Fruit fly (Drosophila melanogaster) whole organism, embryonic: ENCODE measurements around the gene mop.

Experiments used
- Asciz ChIP-seq: fragments of 200-800 bp; sonication (Bioruptor generic); optimal IDR thresholded peaks from 2 replicates; lab custom pipeline; 2017; ENCODE audit warnings: missing biosample characterization, mild to moderate bottlenecking, missing genetic modification characterization, missing genetic modification reagents
- Atf6 ChIP-seq: fragments of 200-800 bp; sonication (Bioruptor generic); IDR thresholded peaks from 2 replicates; pipeline ENCODE4 v1.3.6; 2022; ENCODE audit warnings: missing biosample characterization, missing genetic modification characterization
- B-H1 ChIP-seq: fragments of 200-800 bp; sonication (Bioruptor generic); IDR thresholded peaks from 3 replicates; pipeline ENCODE4 v1.3.6; 2022; ENCODE audit warnings: missing biosample characterization, missing genetic modification characterization
- CG10267 ChIP-seq: fragments of 200-800 bp; sonication (Bioruptor generic); optimal IDR thresholded peaks from 2 replicates; lab custom pipeline; 2018; ENCODE audit warnings: missing biosample characterization, mild to moderate bottlenecking, missing genetic modification characterization, moderate library complexity
- CG11560 ChIP-seq: fragments of 200-800 bp; sonication (Bioruptor generic); IDR thresholded peaks from 3 replicates; pipeline ENCODE4 v1.3.6; 2022; ENCODE audit warnings: missing biosample characterization, missing genetic modification characterization
- CG11723 ChIP-seq: fragments of 200-800 bp; sonication (Bioruptor generic); optimal IDR thresholded peaks from 2 replicates; lab custom pipeline; 2017; ENCODE audit warnings: missing biosample characterization, mild to moderate bottlenecking, missing genetic modification characterization
- CG12391 ChIP-seq: fragments of 200-800 bp; sonication (Bioruptor generic); optimal IDR thresholded peaks from 3 replicates; lab custom pipeline; 2018; ENCODE audit warnings: missing biosample characterization, mild to moderate bottlenecking, missing genetic modification characterization, moderate library complexity
- CG14014 ChIP-seq: fragments of 200-800 bp; sonication (Bioruptor generic); IDR thresholded peaks from 2 replicates; pipeline ENCODE4 v1.3.6; 2022; ENCODE audit warnings: missing biosample characterization, missing genetic modification characterization
- CG1603 ChIP-seq: fragments of 200-800 bp; sonication (Bioruptor generic); optimal IDR thresholded peaks from 2 replicates; lab custom pipeline; 2019; ENCODE audit warnings: missing biosample characterization, mild to moderate bottlenecking, missing genetic modification characterization, moderate library complexity
- CG2712 ChIP-seq: fragments of 200-800 bp; optimal IDR thresholded peaks from 3 replicates; lab custom pipeline; 2019; ENCODE audit warnings: missing biosample characterization, mild to moderate bottlenecking, missing genetic modification characterization, moderate library complexity
- CG3838 ChIP-seq: fragments of 200-800 bp; sonication (Bioruptor generic); optimal IDR thresholded peaks from 3 replicates; lab custom pipeline; 2016; ENCODE audit warnings: missing biosample characterization, missing genetic modification characterization
- CG4617 ChIP-seq: fragments of 200-800 bp; sonication (Bioruptor generic); optimal IDR thresholded peaks from 3 replicates; lab custom pipeline; 2016; ENCODE audit warnings: missing biosample characterization, missing genetic modification characterization, borderline replicate concordance
- CG4730 ChIP-seq: fragments of 200-800 bp; sonication (Bioruptor generic); IDR thresholded peaks from 2 replicates; pipeline ENCODE4 v1.3.6; 2022; ENCODE audit warnings: missing biosample characterization, missing genetic modification characterization
- Drgx ChIP-seq: fragments of 200-800 bp; sonication (Bioruptor generic); IDR thresholded peaks from 2 replicates; pipeline ENCODE4 v1.3.6; 2022; ENCODE audit warnings: missing biosample characterization, missing genetic modification characterization
- Gsc ChIP-seq: fragments of 200-800 bp; sonication (Bioruptor generic); IDR thresholded peaks from 2 replicates; pipeline ENCODE4 v1.3.6; 2022; ENCODE audit warnings: missing biosample characterization, missing genetic modification characterization
- HLH4C ChIP-seq: fragments of 200-800 bp; sonication (Bioruptor generic); IDR thresholded peaks from 3 replicates; pipeline ENCODE4 v1.3.6; 2022; ENCODE audit warnings: missing biosample characterization, missing genetic modification characterization; ENCODE audit not compliant: partially characterized antibody
- Hand ChIP-seq: fragments of 200-800 bp; sonication (Bioruptor generic); optimal IDR thresholded peaks from 2 replicates; lab custom pipeline; 2017; ENCODE audit warnings: mild to moderate bottlenecking, missing biosample characterization, missing genetic modification reagents, missing genetic modification characterization
- Hmr ChIP-seq: fragments of 200-800 bp; sonication (Bioruptor generic); optimal IDR thresholded peaks from 3 replicates; lab custom pipeline; 2017; ENCODE audit warnings: mild to moderate bottlenecking, missing biosample characterization, missing genetic modification reagents, missing genetic modification characterization
- Hsf ChIP-seq: fragments of 200-800 bp; sonication (Bioruptor generic); optimal IDR thresholded peaks from 3 replicates; lab custom pipeline; 2016; ENCODE audit warnings: missing biosample characterization, missing genetic modification characterization
- MESR4 ChIP-seq: fragments of 200-800 bp; sonication (Bioruptor generic); optimal IDR thresholded peaks from 2 replicates; lab custom pipeline; 2018; ENCODE audit warnings: missing biosample characterization, mild to moderate bottlenecking, missing genetic modification characterization, moderate library complexity
- NC2α ChIP-seq: fragments of 200-800 bp; sonication (Bioruptor generic); optimal IDR thresholded peaks from 2 replicates; lab custom pipeline; 2016; ENCODE audit warnings: missing biosample characterization, missing genetic modification characterization
- Nf-YA ChIP-seq: fragments of 200-800 bp; sonication (Bioruptor generic); IDR thresholded peaks from 2 replicates; pipeline ENCODE4 v1.3.6; 2022; ENCODE audit warnings: missing biosample characterization, missing genetic modification characterization
- Oli ChIP-seq: fragments of 200-800 bp; sonication (Bioruptor generic); optimal IDR thresholded peaks from 2 replicates; lab custom pipeline; 2018; ENCODE audit warnings: missing biosample characterization, mild to moderate bottlenecking, missing genetic modification characterization, moderate library complexity
- Scr ChIP-seq: fragments of 200-800 bp; sonication (Bioruptor generic); IDR thresholded peaks from 2 replicates; pipeline ENCODE4 v1.3.6; 2022; ENCODE audit warnings: missing biosample characterization, missing genetic modification characterization; ENCODE audit not compliant: partially characterized antibody
- Six4 ChIP-seq: fragments of 200-800 bp; sonication (Bioruptor generic); optimal IDR thresholded peaks from 2 replicates; lab custom pipeline; 2016; ENCODE audit warnings: missing biosample characterization, missing genetic modification characterization
- Sox100B ChIP-seq: fragments of 200-800 bp; sonication (Bioruptor generic); optimal IDR thresholded peaks from 3 replicates; lab custom pipeline; 2018; ENCODE audit warnings: missing biosample characterization, mild to moderate bottlenecking, missing genetic modification characterization
- Spps ChIP-seq: fragments of 200-800 bp; sonication (Bioruptor generic); optimal IDR thresholded peaks from 2 replicates; lab custom pipeline; 2018; ENCODE audit warnings: missing biosample characterization, mild to moderate bottlenecking, missing genetic modification characterization
- Tbp ChIP-seq: fragments of >200 bp; optimal IDR thresholded peaks from 2 replicates; lab custom pipeline; 2018; ENCODE audit warnings: missing biosample characterization, missing genetic modification characterization
- ac ChIP-seq: fragments of 200-800 bp; sonication (Bioruptor generic); optimal IDR thresholded peaks from 3 replicates; lab custom pipeline; 2017; ENCODE audit warnings: missing biosample characterization, mild to moderate bottlenecking, missing genetic modification characterization
- ara ChIP-seq: fragments of 200-800 bp; sonication (Bioruptor generic); IDR thresholded peaks from 2 replicates; pipeline ENCODE4 v1.3.6; 2022; ENCODE audit warnings: missing biosample characterization, missing genetic modification characterization
- bab2 ChIP-seq: fragments of 200-800 bp; sonication (Bioruptor generic); optimal IDR thresholded peaks from 2 replicates; lab custom pipeline; 2016; ENCODE audit warnings: missing biosample characterization, missing genetic modification characterization
- bigmax ChIP-seq: fragments of 200-800 bp; sonication (Bioruptor generic); optimal IDR thresholded peaks from 2 replicates; lab custom pipeline; 2018; ENCODE audit warnings: missing biosample characterization, mild to moderate bottlenecking, missing genetic modification characterization
- bowl ChIP-seq: fragments of 200-800 bp; sonication (Bioruptor generic); IDR thresholded peaks from 2 replicates; pipeline ENCODE4 v1.3.6; 2022; ENCODE audit warnings: missing biosample characterization, missing genetic modification characterization
- br ChIP-seq: fragments of >200 bp; optimal IDR thresholded peaks from 2 replicates; lab custom pipeline; 2017
- chn ChIP-seq: fragments of 200-800 bp; sonication (Bioruptor generic); optimal IDR thresholded peaks from 2 replicates; lab custom pipeline; 2016; ENCODE audit warnings: missing biosample characterization, missing genetic modification characterization
- crol ChIP-seq: fragments of 200-800 bp; sonication (Bioruptor generic); IDR thresholded peaks from 2 replicates; pipeline ENCODE4 v1.3.6; 2022; ENCODE audit warnings: missing biosample characterization, missing genetic modification characterization
- crp ChIP-seq, 2 experiments: fragments of 200-800 bp; sonication (Bioruptor generic); optimal IDR thresholded peaks; 2 replicates in 1 of 2; 3 replicates in 1 of 2; lab custom pipeline; 2017; ENCODE audit warnings: missing biosample characterization in 2 of 2, missing genetic modification characterization in 2 of 2, mild to moderate bottlenecking in 1 of 2, moderate library complexity in 1 of 2
- dysf ChIP-seq: fragments of 200-800 bp; sonication (Bioruptor generic); IDR thresholded peaks from 3 replicates; pipeline ENCODE4 v1.3.6; 2022; ENCODE audit warnings: missing biosample characterization, missing genetic modification characterization
- ems ChIP-seq: fragments of 200-800 bp; sonication (Bioruptor generic); optimal IDR thresholded peaks from 3 replicates; lab custom pipeline; 2016; ENCODE audit warnings: missing biosample characterization, missing genetic modification characterization
- grn ChIP-seq: fragments of 200-800 bp; sonication (Bioruptor generic); optimal IDR thresholded peaks from 3 replicates; lab custom pipeline; 2017; ENCODE audit warnings: missing biosample characterization, missing genetic modification characterization
- h ChIP-seq: fragments of >200 bp; optimal IDR thresholded peaks from 2 replicates; lab custom pipeline; 2017
- insv ChIP-seq, 2 experiments: fragments of 200-800 bp; sonication (Bioruptor generic); optimal IDR thresholded peaks; 3 replicates each; lab custom pipeline; 2016 to 2018; ENCODE audit warnings: missing biosample characterization in 2 of 2, missing genetic modification characterization in 2 of 2
- klu ChIP-seq: fragments of 200-800 bp; sonication (Bioruptor generic); IDR thresholded peaks from 2 replicates; pipeline ENCODE4 v1.3.6; 2022; ENCODE audit warnings: missing biosample characterization, missing genetic modification characterization
- lab ChIP-seq: fragments of 200-800 bp; sonication (Bioruptor generic); optimal IDR thresholded peaks from 3 replicates; lab custom pipeline; 2017; ENCODE audit warnings: missing biosample characterization, missing genetic modification characterization, mild to moderate bottlenecking, moderate library complexity, missing genetic modification reagents
- pzg ChIP-seq: fragments of 200-800 bp; sonication (Bioruptor generic); optimal IDR thresholded peaks from 3 replicates; lab custom pipeline; 2018; ENCODE audit warnings: missing biosample characterization, mild to moderate bottlenecking, missing genetic modification characterization, moderate library complexity
- run ChIP-seq: fragments of 200-800 bp; sonication (Bioruptor generic); optimal IDR thresholded peaks from 3 replicates; lab custom pipeline; 2018; ENCODE audit warnings: missing biosample characterization, mild to moderate bottlenecking, missing genetic modification characterization
- schlank ChIP-seq: fragments of 200-800 bp; sonication (Bioruptor generic); optimal IDR thresholded peaks from 2 replicates; lab custom pipeline; 2018; ENCODE audit warnings: missing biosample characterization, mild to moderate bottlenecking, missing genetic modification characterization
- slou ChIP-seq: fragments of 200-800 bp; sonication (Bioruptor generic); optimal IDR thresholded peaks from 3 replicates; lab custom pipeline; 2016; ENCODE audit warnings: missing biosample characterization, missing genetic modification characterization
- trem ChIP-seq: fragments of 200-800 bp; optimal IDR thresholded peaks from 3 replicates; lab custom pipeline; 2019; ENCODE audit warnings: missing biosample characterization, mild to moderate bottlenecking, missing genetic modification characterization, moderate library complexity
- wdn ChIP-seq: fragments of 200-800 bp; sonication (Bioruptor generic); IDR thresholded peaks from 2 replicates; pipeline ENCODE4 v1.3.6; 2022; ENCODE audit warnings: missing biosample characterization, missing genetic modification characterization

mop gene

DNA sequence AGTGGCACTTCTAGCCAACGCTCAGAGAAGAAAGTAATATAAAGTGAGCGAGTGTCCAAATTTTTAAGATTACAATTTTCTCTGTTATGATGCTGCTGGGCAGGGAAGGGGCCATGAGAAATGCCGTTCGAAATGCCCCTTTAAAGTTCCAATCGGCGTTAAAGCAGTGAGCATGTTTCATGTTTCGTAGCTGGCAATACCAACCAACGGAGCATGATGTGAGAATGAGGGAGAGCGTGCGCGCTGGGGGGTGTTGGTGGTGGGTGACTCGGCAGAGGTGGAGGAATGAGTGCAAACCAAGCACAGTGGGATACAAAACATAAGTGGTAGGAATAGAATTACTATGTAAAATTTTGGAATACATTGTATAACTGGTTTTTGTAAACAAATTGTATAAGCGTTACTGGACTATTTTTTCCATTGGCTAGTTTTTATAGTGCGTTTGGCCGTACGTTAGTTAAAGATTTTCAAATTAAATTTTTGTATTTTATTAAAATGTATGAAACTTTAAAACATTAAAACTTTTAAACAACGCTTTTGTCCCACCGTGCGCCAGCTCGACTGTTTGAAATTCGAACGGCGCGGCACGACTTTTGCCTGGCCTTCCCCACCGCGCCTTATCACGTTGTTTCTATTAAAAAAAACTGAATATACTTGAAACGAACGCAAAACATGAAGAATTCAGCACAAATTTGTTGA, 16.7 kb downstream of the mop start (continued):
- TF ChIP-seq run (tag; lab: Kevin White, UChicago) (peak; percentile 100), klu (peak; percentile 100), Oli (peak; percentile 100), B-H1 (GFP tag; lab: Robert Waterston, UW) (peak; percentile 99), chn (peak; percentile 99), Spps (tag; lab: Kevin White, UChicago) (peak; percentile 99), schlank (tag; lab: Kevin White, UChicago) (peak; percentile 99), HLH4C (GFP tag; lab: Robert Waterston, UW) (no peak), Asciz (GFP tag; lab: Kevin White, UChicago) (peak; percentile 100), Atf6 (peak; percentile 100), crp (GFP tag; optimal IDR thresholded peaks at IDR 0.05; lab: Kevin White, UChicago) (peak; percentile 22 to 79), Hsf (GFP tag; lab: Kevin White, UChicago) (peak; percentile 100), CG4617 (peak; percentile 99), Nf-YA (GFP tag; lab: Robert Waterston, UW) (peak; percentile 99), trem (tag; lab: Kevin White, UChicago) (peak; percentile 98), Sox100B (peak; percentile 100), bigmax (peak; percentile 24), crol (GFP tag; lab: Robert Waterston, UW) (peak; percentile 98), slou (GFP tag; lab: Kevin White, UChicago) (peak; percentile 100), bab2 (GFP tag; lab: Kevin White, UChicago) (peak; percentile 99), MESR4 (GFP tag; lab: Kevin White, UChicago) (peak; percentile 79), Scr (GFP tag; lab: Robert Waterston, UW) (peak; percentile 42; the same call in 1 of the 2 replicates), CG3838 (peak; percentile 98), br (lab: Kevin White, UChicago) (no peak), lab (GFP tag; lab: Kevin White, UChicago) (peak; percentile 100), pzg (peak; percentile 44), h (no peak), bowl (GFP tag; lab: Robert Waterston, UW) (peak; percentile 99), NC2α (GFP tag; lab: Kevin White, UChicago) (peak; percentile 97), Drgx (GFP tag; lab: Robert Waterston, UW) (peak; percentile 100), Hand (GFP tag; lab: Kevin White, UChicago) (peak; percentile 100), insv (GFP tag; optimal IDR thresholded peaks at IDR 0.05; lab: Kevin White, UChicago) (peak; percentile 69 to 91), CG2712 (tag; lab: Kevin White, UChicago) (peak; percentile 100), Hmr (GFP tag; lab: Kevin White, UChicago) (peak; percentile 100), Gsc (GFP tag; lab: Robert Waterston, UW) (peak; percentile 98), CG1603 (peak; percentile 94), Tbp (GFP tag; lab: Kevin White, UChicago) (no peak), CG14014 (GFP tag; lab: Robert Waterston, UW) (peak; percentile 100), wdn (GFP tag; lab: Robert Waterston, UW) (peak; percentile 100), Six4 (peak; percentile 99), ara (GFP tag; lab: Robert Waterston, UW) (peak; percentile 99), ac (GFP tag; lab: Kevin White, UChicago) (peak; percentile 99), CG11560 (tag; lab: Robert Waterston, UW) (peak; percentile 95), CG10267 (tag; lab: Kevin White, UChicago) (peak; percentile 99), CG4730 (GFP tag; lab: Robert Waterston, UW) (peak; percentile 99), CG12391 (tag; lab: Kevin White, UChicago) (peak; percentile 100), grn (GFP tag; lab: Kevin White, UChicago) (peak; percentile 96), ems (GFP tag; lab: Kevin White, UChicago) (peak; percentile 99), dysf (GFP tag; lab: Robert Waterston, UW) (peak; percentile 100), CG11723 (GFP tag; lab: Kevin White, UChicago) (peak; percentile 100)
